Fruit fly (Drosophila melanogaster): Measurements from ENCODE around the gene Ssl1.

DNA sequence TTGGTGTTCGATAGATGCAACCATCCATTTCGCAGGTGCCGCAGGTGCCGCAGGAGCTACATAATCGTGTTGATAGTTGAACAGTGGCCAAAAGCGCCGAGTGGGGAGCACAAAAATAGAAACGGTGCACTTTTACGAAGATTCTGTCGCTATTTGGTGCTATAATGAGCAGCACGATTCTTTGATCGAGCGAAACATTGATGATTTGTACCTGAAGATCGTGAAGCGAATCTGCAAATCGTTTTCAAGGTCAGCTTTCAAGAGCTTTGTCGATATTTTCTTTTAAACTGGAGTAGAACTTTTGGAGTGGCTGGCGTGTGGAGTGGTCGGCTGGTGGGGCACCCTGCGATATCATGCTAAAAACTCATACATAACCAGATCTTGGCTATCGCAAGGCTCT lies 19.6 kb downstream of the Ssl1 start, which contains the start of gene CG11131:
- no peak for TF ChIP-seq Sin3A (optimal IDR thresholded peaks at IDR 0.05)
- TF ChIP-seq insv (optimal IDR thresholded peaks at IDR 0.05): no peak
